Fruit fly (Drosophila melanogaster) ovary, adult (tissue): ENCODE results near the gene CG7382.

Experiments used
- CG17801 ChIP-seq: fragments of 200-800 bp; optimal IDR thresholded peaks from 2 replicates; lab custom pipeline; 2019; ENCODE audit warnings: missing biosample characterization, mild to moderate bottlenecking, missing genetic modification characterization, moderate library complexity; ENCODE audit not compliant: partially characterized antibody

Gene CG7382

dm6 chr2L:5519846-5520384, at the start of gene CG7382, which contains the start of gene cl:
Gene CG7382 (minus strand): TSS chr2L:5519896.
Gene cl (plus strand): TSS chr2L:5520135.
- TF ChIP-seq CG17801 (GFP tag; lab: Kevin White, UChicago), result no peak

dm6 chr2L:5567103-5567502, 47.4 kb upstream of the CG7382 start:
- TF ChIP-seq CG17801 (GFP tag; lab: Kevin White, UChicago), result no peak

dm6 chr2L:5558809-5559392, 39.2 kb upstream of the CG7382 start, which contains the start of gene GluRIIB:
Gene GluRIIB (plus strand): TSS chr2L:5559342.
- no peak for TF ChIP-seq CG17801 (GFP tag; lab: Kevin White, UChicago)

dm6 chr2L:5554818-5555217, 35.1 kb upstream of the CG7382 start, which contains the start of gene GluRIIA:
Gene GluRIIA (plus strand): TSS chr2L:5555072.
- no peak for TF ChIP-seq CG17801 (GFP tag; lab: Kevin White, UChicago)

dm6 chr2L:5553750-5554149, 34.1 kb upstream of the CG7382 start, which contains the start of the genes CG14013 and CG14017:
Gene CG14013 (minus strand): TSS chr2L:5553850.
Gene CG14017 (plus strand): TSS chr2L:5553897.
- no peak for TF ChIP-seq CG17801 (GFP tag; lab: Kevin White, UChicago)

- TF ChIP-seq CG17801 (GFP tag; lab: Kevin White, UChicago), result no peak
These were observed 31.8 kb upstream of the CG7382 start, which contains the start of gene CG18269 for dm6 chr2L:5551538-5551937. Gene CG18269 (plus strand): TSS chr2L:5551838.

dm6 chr2L:5550735-5551134, 31.0 kb upstream of the CG7382 start, which contains the start of gene CG14014:
Gene CG14014 (minus strand): TSS chr2L:5550835.
- no peak for TF ChIP-seq CG17801 (GFP tag; lab: Kevin White, UChicago)

dm6 chr2L:5547288-5547777, 27.6 kb upstream of the CG7382 start:
- peak; percentile 37 for TF ChIP-seq CG17801 (GFP tag; lab: Kevin White, UChicago)

- peak; percentile 53 for TF ChIP-seq CG17801 (GFP tag; lab: Kevin White, UChicago)
These were observed 27.0 kb upstream of the CG7382 start, which contains the start of gene Oscillin for dm6 chr2L:5546518-5547287. Gene Oscillin (plus strand): TSS chr2L:5547086.

- TF ChIP-seq CG17801 (GFP tag; lab: Kevin White, UChicago), result no peak
These were observed 26.5 kb upstream of the CG7382 start for dm6 chr2L:5546207-5546517.

dm6 chr2L:5542944-5543515, 23.3 kb upstream of the CG7382 start:
- TF ChIP-seq CG17801 (GFP tag; lab: Kevin White, UChicago), result peak; percentile 20

- TF ChIP-seq CG17801 (GFP tag; lab: Kevin White, UChicago), result no peak
These were observed 22.4 kb upstream of the CG7382 start, which contains the start of the genes Hel25E and Lam for dm6 chr2L:5541935-5542685. Gene Hel25E (minus strand): TSS chr2L:5542314. Gene Lam (plus strand): TSS chr2L:5542480.

dm6 chr2L:5539034-5539433, 19.3 kb upstream of the CG7382 start, which contains the start of gene CG14015:
Gene CG14015 (minus strand): TSS chr2L:5539196.
- no peak for TF ChIP-seq CG17801 (GFP tag; lab: Kevin White, UChicago)

dm6 chr2L:5537063-5537462, 17.4 kb upstream of the CG7382 start:
- TF ChIP-seq CG17801 (GFP tag; lab: Kevin White, UChicago), result no peak
